Fruit fly (Drosophila melanogaster) S2 (cell line): ENCODE data around the gene CG13996.

Source experiments
- CG8478 ChIP-seq: fragments of >200 bp; optimal IDR thresholded peaks from 2 replicates; lab custom pipeline; 2018
- CTCF ChIP-seq, 2 experiments: fragments of >200 bp; optimal IDR thresholded peaks; 2 replicates each; lab custom pipeline; 2018

- no peak for TF ChIP-seq CTCF (optimal IDR thresholded peaks at IDR 0.05; lab: Kevin White, UChicago)
- no peak for TF ChIP-seq CG8478 (lab: Kevin White, UChicago)
Measured at dm6 chr2L:5978333-5979054, 42.1 kb upstream of the CG13996 start.
